Worm (Caenorhabditis elegans) whole organism, late embryonic: ENCODE measurements around the gene adah-1.

Experiments used
- F13H6.1 ChIP-seq: sonication (generic microtip); optimal IDR thresholded peaks from 2 replicates; lab custom pipeline; 2016; ENCODE audit warnings: missing genetic modification characterization, missing compliant biosample characterization
- K09A11.1 ChIP-seq: sonication (generic microtip); optimal IDR thresholded peaks from 2 replicates; lab custom pipeline; 2017; ENCODE audit warnings: antibody characterized with exemption, mild to moderate bottlenecking, missing genetic modification characterization, missing compliant biosample characterization; ENCODE audit not compliant: insufficient read depth
- T23F11.4 ChIP-seq: fragments of 200-800 bp; sonication (Bioruptor generic); optimal IDR thresholded peaks from 2 replicates; lab custom pipeline; 2018; ENCODE audit warnings: mild to moderate bottlenecking, missing genetic modification characterization, missing compliant biosample characterization
- Y22D7AL.16 ChIP-seq: sonication (generic microtip); optimal IDR thresholded peaks from 2 replicates; lab custom pipeline; 2016; ENCODE audit warnings: missing genetic modification characterization, missing compliant biosample characterization
- ama-1 ChIP-seq: fragments of 150-350 bp; optimal IDR thresholded peaks from 2 replicates; lab custom pipeline; 2014
- ceh-18 ChIP-seq: sonication (generic microtip); optimal IDR thresholded peaks from 2 replicates; lab custom pipeline; 2016; ENCODE audit warnings: missing genetic modification characterization, missing compliant biosample characterization
- ceh-19 ChIP-seq: fragments of 200-800 bp; sonication (Bioruptor generic); optimal IDR thresholded peaks from 2 replicates; lab custom pipeline; 2018; ENCODE audit warnings: mild to moderate bottlenecking, missing genetic modification characterization, missing compliant biosample characterization
- ceh-2 ChIP-seq: sonication (generic microtip); optimal IDR thresholded peaks from 2 replicates; lab custom pipeline; 2016; ENCODE audit warnings: missing genotype, missing genetic modification characterization, missing compliant biosample characterization
- ceh-24 ChIP-seq: sonication (generic microtip); optimal IDR thresholded peaks from 2 replicates; lab custom pipeline; 2016; ENCODE audit warnings: mild to moderate bottlenecking, missing genetic modification characterization, missing compliant biosample characterization
- ceh-31 ChIP-seq: sonication (generic microtip); optimal IDR thresholded peaks from 2 replicates; lab custom pipeline; 2016; ENCODE audit warnings: missing genetic modification characterization, missing compliant biosample characterization
- ceh-34 ChIP-seq: sonication (generic microtip); optimal IDR thresholded peaks from 2 replicates; lab custom pipeline; 2016; ENCODE audit warnings: mild to moderate bottlenecking, missing genetic modification characterization, missing compliant biosample characterization
- ceh-45 ChIP-seq: fragments of 200-800 bp; sonication (Bioruptor generic); IDR thresholded peaks from 2 replicates; pipeline ENCODE4 v1.3.6; 2022; ENCODE audit warnings: missing genetic modification reagents, missing genetic modification characterization, missing compliant biosample characterization
- ceh-6 ChIP-seq: fragments of 200-800 bp; sonication (Bioruptor generic); optimal IDR thresholded peaks from 2 replicates; lab custom pipeline; 2018; ENCODE audit warnings: mild to moderate bottlenecking, missing genetic modification characterization, missing compliant biosample characterization
- ceh-9 ChIP-seq: sonication (generic microtip); optimal IDR thresholded peaks from 2 replicates; lab custom pipeline; 2016; ENCODE audit warnings: mild to moderate bottlenecking, missing genetic modification characterization, inconsistent platforms, missing compliant biosample characterization
- che-1 ChIP-seq: sonication (generic microtip); optimal IDR thresholded peaks from 2 replicates; lab custom pipeline; 2016; ENCODE audit warnings: mild to moderate bottlenecking, missing genetic modification characterization, missing compliant biosample characterization
- elt-4 ChIP-seq: sonication (generic microtip); optimal IDR thresholded peaks from 2 replicates; lab custom pipeline; 2016; ENCODE audit warnings: missing genetic modification characterization, missing compliant biosample characterization
- ets-4 ChIP-seq: sonication (generic microtip); optimal IDR thresholded peaks from 2 replicates; lab custom pipeline; 2016; ENCODE audit warnings: missing genetic modification characterization, missing compliant biosample characterization
- fax-1 ChIP-seq: sonication (generic microtip); optimal IDR thresholded peaks from 2 replicates; lab custom pipeline; 2016; ENCODE audit warnings: missing genotype, missing genetic modification characterization, missing compliant biosample characterization
- fkh-10 ChIP-seq: fragments of 150-350 bp; optimal IDR thresholded peaks from 2 replicates; lab custom pipeline; 2014; ENCODE audit warnings: missing biosample characterization, missing genetic modification reagents, missing genetic modification characterization
- gmeb-2 ChIP-seq: sonication (generic microtip); optimal IDR thresholded peaks from 2 replicates; lab custom pipeline; 2016; ENCODE audit warnings: missing genetic modification characterization, inconsistent platforms, missing compliant biosample characterization
- hlh-6 ChIP-seq: sonication (generic microtip); optimal IDR thresholded peaks from 2 replicates; lab custom pipeline; 2016; ENCODE audit warnings: missing genotype, missing genetic modification characterization, missing compliant biosample characterization
- hlh-8 ChIP-seq: sonication (generic microtip); optimal IDR thresholded peaks from 2 replicates; lab custom pipeline; 2016; ENCODE audit warnings: missing genotype, missing genetic modification characterization, missing compliant biosample characterization
- lim-6 ChIP-seq: sonication (generic microtip); optimal IDR thresholded peaks from 2 replicates; lab custom pipeline; 2016; ENCODE audit warnings: missing genetic modification characterization, missing compliant biosample characterization
- lin-11 ChIP-seq: fragments of 200-800 bp; sonication (Bioruptor generic); optimal IDR thresholded peaks from 2 replicates; lab custom pipeline; 2018; ENCODE audit warnings: mild to moderate bottlenecking, missing genetic modification characterization, missing compliant biosample characterization
- mec-3 ChIP-seq: sonication (generic microtip); optimal IDR thresholded peaks from 2 replicates; lab custom pipeline; 2016; ENCODE audit warnings: borderline replicate concordance, missing genetic modification characterization, missing compliant biosample characterization
- nhr-11 ChIP-seq: fragments of 150-350 bp; optimal IDR thresholded peaks from 2 replicates; lab custom pipeline; 2014; ENCODE audit warnings: missing biosample characterization, missing genetic modification characterization
- nhr-232 ChIP-seq: sonication (generic microtip); optimal IDR thresholded peaks from 2 replicates; lab custom pipeline; 2016; ENCODE audit warnings: missing genetic modification characterization, missing compliant biosample characterization
- npax-4 ChIP-seq: sonication (generic microtip); optimal IDR thresholded peaks from 2 replicates; lab custom pipeline; 2016; ENCODE audit warnings: missing genetic modification characterization, missing compliant biosample characterization
- pax-1 ChIP-seq: fragments of 150-350 bp; optimal IDR thresholded peaks from 2 replicates; lab custom pipeline; 2014; ENCODE audit warnings: missing biosample characterization, missing genetic modification characterization
- pha-2 ChIP-seq: sonication (generic microtip); optimal IDR thresholded peaks from 2 replicates; lab custom pipeline; 2017; ENCODE audit warnings: mild to moderate bottlenecking, missing genetic modification characterization, missing compliant biosample characterization
- rnt-1 ChIP-seq: sonication (generic microtip); optimal IDR thresholded peaks from 2 replicates; lab custom pipeline; 2016; ENCODE audit warnings: missing genetic modification characterization, missing compliant biosample characterization
- sox-2 ChIP-seq: fragments of 200-800 bp; sonication (Bioruptor generic); IDR thresholded peaks from 2 replicates; pipeline ENCODE4 v1.3.6; 2022; ENCODE audit warnings: missing genetic modification reagents, missing genetic modification characterization, missing compliant biosample characterization
- sox-4 ChIP-seq: sonication (generic microtip); optimal IDR thresholded peaks from 2 replicates; lab custom pipeline; 2017; ENCODE audit warnings: mild to moderate bottlenecking, missing genetic modification characterization, inconsistent platforms, missing compliant biosample characterization
- syd-9 ChIP-seq: sonication (generic microtip); optimal IDR thresholded peaks from 2 replicates; lab custom pipeline; 2016; ENCODE audit warnings: mild to moderate bottlenecking, missing genetic modification characterization, moderate library complexity, missing compliant biosample characterization
- tbx-2 ChIP-seq: sonication (generic microtip); optimal IDR thresholded peaks from 2 replicates; lab custom pipeline; 2016; ENCODE audit warnings: missing genetic modification characterization, missing compliant biosample characterization
- tbx-7 ChIP-seq: sonication (generic microtip); optimal IDR thresholded peaks from 2 replicates; lab custom pipeline; 2016; ENCODE audit warnings: missing genotype, missing genetic modification characterization, missing compliant biosample characterization
- ttx-3 ChIP-seq: sonication (generic microtip); optimal IDR thresholded peaks from 2 replicates; lab custom pipeline; 2016; ENCODE audit warnings: missing genetic modification reagents, missing genetic modification characterization, missing compliant biosample characterization
- unc-42 ChIP-seq: sonication (generic microtip); optimal IDR thresholded peaks from 2 replicates; lab custom pipeline; 2016; ENCODE audit warnings: missing genotype, missing genetic modification characterization, missing compliant biosample characterization
- unc-55 ChIP-seq: sonication (generic microtip); optimal IDR thresholded peaks from 2 replicates; lab custom pipeline; 2017; ENCODE audit warnings: missing biosample characterization, missing genetic modification reagents, missing genetic modification characterization
- unc-86 ChIP-seq: sonication (generic microtip); optimal IDR thresholded peaks from 2 replicates; lab custom pipeline; 2016; ENCODE audit warnings: missing genetic modification characterization, missing compliant biosample characterization
- zip-5 ChIP-seq: sonication (generic microtip); optimal IDR thresholded peaks from 2 replicates; lab custom pipeline; 2016; ENCODE audit warnings: missing genetic modification characterization, missing compliant biosample characterization

adah-1 gene

ce11 chrIV:7010195-7010594 is 13.8 kb upstream of the adah-1 start:
- TF ChIP-seq ceh-18 (tag; lab: Kevin White, UChicago) (no peak), ttx-3 (tag; lab: Kevin White, UChicago) (no peak), ets-4 (tag; lab: Kevin White, UChicago) (no peak)

- TF ChIP-seq che-1 (tag; lab: Kevin White, UChicago), result no peak
- TF ChIP-seq ceh-6 (GFP tag; lab: Kevin White, UChicago), result no peak
- no peak for TF ChIP-seq ceh-19
- TF ChIP-seq ets-4 (tag; lab: Kevin White, UChicago), result no peak
- no peak for TF ChIP-seq ceh-2 (tag; lab: Kevin White, UChicago)
- no peak for TF ChIP-seq fkh-10 (GFP tag; lab: Kevin White, UChicago)
- no peak for TF ChIP-seq mec-3 (tag; lab: Kevin White, UChicago)
- no peak for TF ChIP-seq npax-4 (tag; lab: Kevin White, UChicago)
These were observed 13.2 kb upstream of the adah-1 start, which contains the start of gene C25A8.1 for ce11 chrIV:7010835-7011234. Gene C25A8.1, plus strand, starts transcription at chrIV:7011135.

ce11 chrIV:7011728-7012127 is 12.3 kb upstream of the adah-1 start, which contains the start of gene trxr-1:
Gene trxr-1, plus strand, starts transcription at chrIV:7011954.
- TF ChIP-seq hlh-8 (no peak), ets-4 (tag; lab: Kevin White, UChicago) (no peak), F13H6.1 (tag; lab: Kevin White, UChicago) (no peak)

ce11 chrIV:7012214-7012613 is 11.8 kb upstream of the adah-1 start:
- TF ChIP-seq Y22D7AL.16 (tag; lab: Kevin White, UChicago), result no peak
- no peak for TF ChIP-seq gmeb-2 (tag; lab: Kevin White, UChicago)
- TF ChIP-seq lin-11 (tag; lab: Kevin White, UChicago), result no peak
- TF ChIP-seq che-1 (tag; lab: Kevin White, UChicago), result no peak
- no peak for TF ChIP-seq nhr-232 (tag; lab: Kevin White, UChicago)
- TF ChIP-seq ceh-31 (tag; lab: Kevin White, UChicago), result no peak
- TF ChIP-seq nhr-11 (tag; lab: Kevin White, UChicago), result no peak
- no peak for TF ChIP-seq rnt-1
- no peak for TF ChIP-seq npax-4 (tag; lab: Kevin White, UChicago)
- TF ChIP-seq ceh-24, result no peak
- TF ChIP-seq elt-4, result no peak
- no peak for TF ChIP-seq sox-4 (tag; lab: Kevin White, UChicago)
- no peak for TF ChIP-seq ceh-18 (tag; lab: Kevin White, UChicago)
- no peak for TF ChIP-seq F13H6.1 (tag; lab: Kevin White, UChicago)
- no peak for TF ChIP-seq K09A11.1 (tag; lab: Kevin White, UChicago)

- TF ChIP-seq F13H6.1 (tag; lab: Kevin White, UChicago) (no peak), che-1 (tag; lab: Kevin White, UChicago) (no peak)
These were observed 11.1 kb upstream of the adah-1 start for ce11 chrIV:7012731-7013445.

ce11 chrIV:7016502-7016901 is 7.5 kb upstream of the adah-1 start:
- TF ChIP-seq elt-4 (no peak), T23F11.4 (GFP tag; lab: Kevin White, UChicago) (no peak), F13H6.1 (tag; lab: Kevin White, UChicago) (no peak), ceh-34 (peak; percentile 13), hlh-6 (tag; lab: Kevin White, UChicago) (no peak), unc-55 (GFP tag; lab: Kevin White, UChicago) (peak; percentile 81), ama-1 (lab: Kevin White, UChicago) (no peak), pax-1 (tag; lab: Kevin White, UChicago) (no peak), tbx-7 (tag; lab: Kevin White, UChicago) (no peak), ets-4 (tag; lab: Kevin White, UChicago) (no peak), lim-6 (tag; lab: Kevin White, UChicago) (no peak), ceh-45 (GFP tag; lab: Robert Waterston, UW) (no peak), nhr-11 (tag; lab: Kevin White, UChicago) (no peak), fax-1 (tag; lab: Kevin White, UChicago) (no peak), unc-86 (tag; lab: Kevin White, UChicago) (no peak), hlh-8 (peak; percentile 2), tbx-2 (tag; lab: Kevin White, UChicago) (peak; percentile 11), zip-5 (no peak), ceh-9 (tag; lab: Kevin White, UChicago) (no peak), sox-2 (GFP tag; lab: Robert Waterston, UW) (no peak), pha-2 (tag; lab: Kevin White, UChicago) (no peak), syd-9 (tag; lab: Kevin White, UChicago) (no peak), lin-11 (tag; lab: Kevin White, UChicago) (no peak), ceh-6 (GFP tag; lab: Kevin White, UChicago) (no peak), unc-42 (tag; lab: Kevin White, UChicago) (peak; percentile 52)
